Worm (Caenorhabditis elegans): ENCODE data around the gene phf-15.

DNA sequence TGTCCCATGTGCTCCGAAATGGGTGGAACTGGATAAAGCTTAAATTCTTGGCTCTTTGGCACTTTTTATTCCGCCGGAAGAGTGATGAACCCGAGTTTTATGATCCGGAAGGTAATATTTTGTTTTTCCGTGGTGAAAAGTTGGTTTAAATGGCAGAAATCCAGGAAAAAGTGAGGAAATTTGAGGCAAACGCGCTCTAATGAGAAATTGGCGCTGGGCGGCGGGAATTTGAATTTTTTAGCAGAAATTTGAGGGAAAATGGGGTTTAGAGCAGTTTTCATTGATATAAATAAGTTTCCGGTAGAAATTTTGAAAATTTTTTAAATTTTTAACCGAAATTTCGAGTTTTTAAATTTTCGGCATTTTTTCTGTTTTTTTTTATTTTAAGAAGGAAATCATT lies 11.0 kb upstream of the phf-15 start:
- no peak for TF ChIP-seq ceh-82 (tag; optimal IDR thresholded peaks at IDR 0.05)
- TF ChIP-seq fos-1 (tag; optimal IDR thresholded peaks at IDR 0.05) = no peak

Measured in whole organism, L2 larva.